Fruit fly (Drosophila melanogaster) whole organism, embryonic: ENCODE measurements around the gene Mlc1.

Experiments used
- Awh ChIP-seq: fragments of 200-800 bp; sonication (Bioruptor generic); IDR thresholded peaks from 2 replicates; pipeline ENCODE4, ENCODE4 v1.3.6; 2022; ENCODE audit warnings: missing biosample characterization, missing genetic modification characterization
- BEAF-32 ChIP-seq: fragments of 200-800 bp; sonication (Bioruptor generic); optimal IDR thresholded peaks from 3 replicates; lab custom pipeline; 2017; ENCODE audit warnings: missing biosample characterization, missing genetic modification characterization, mild to moderate bottlenecking, moderate library complexity, missing genetic modification reagents
- Bteb2 ChIP-seq: fragments of 200-800 bp; sonication (Bioruptor generic); optimal IDR thresholded peaks from 2 replicates; lab custom pipeline; 2016; ENCODE audit warnings: missing biosample characterization, missing genetic modification characterization
- CG10274 ChIP-seq: fragments of 200-800 bp; sonication (Bioruptor generic); optimal IDR thresholded peaks from 3 replicates; lab custom pipeline; 2017; ENCODE audit warnings: missing biosample characterization, mild to moderate bottlenecking, missing genetic modification characterization
- CG10462 ChIP-seq: fragments of 200-800 bp; sonication (Bioruptor generic); optimal IDR thresholded peaks from 2 replicates; lab custom pipeline; 2016; ENCODE audit warnings: missing biosample characterization, missing genetic modification characterization
- CG11696 ChIP-seq: fragments of 200-800 bp; sonication (Bioruptor generic); IDR thresholded peaks from 2 replicates; pipeline ENCODE4 v1.3.6; 2022; ENCODE audit warnings: missing biosample characterization, missing genetic modification characterization
- CG11723 ChIP-seq: fragments of 200-800 bp; sonication (Bioruptor generic); optimal IDR thresholded peaks from 2 replicates; lab custom pipeline; 2017; ENCODE audit warnings: missing biosample characterization, mild to moderate bottlenecking, missing genetic modification characterization
- CG14860 ChIP-seq: fragments of 200-800 bp; sonication (Bioruptor generic); IDR thresholded peaks from 3 replicates; pipeline ENCODE4 v1.3.6; 2022; ENCODE audit warnings: missing biosample characterization, missing genetic modification characterization; ENCODE audit not compliant: partially characterized antibody
- CG16815 ChIP-seq: fragments of 200-800 bp; sonication (Bioruptor generic); optimal IDR thresholded peaks from 3 replicates; lab custom pipeline; 2017; ENCODE audit warnings: missing biosample characterization, mild to moderate bottlenecking, missing genetic modification characterization
- CG17385 ChIP-seq: fragments of 200-800 bp; sonication (Bioruptor generic); optimal IDR thresholded peaks from 3 replicates; lab custom pipeline; 2018; ENCODE audit warnings: missing biosample characterization, mild to moderate bottlenecking, missing genetic modification characterization
- CG17612 ChIP-seq: fragments of 200-800 bp; sonication (Bioruptor generic); IDR thresholded peaks from 2 replicates; pipeline ENCODE4 v1.3.6; 2022; ENCODE audit warnings: missing biosample characterization, missing genetic modification characterization
- CG18011 ChIP-seq: fragments of 200-800 bp; sonication (Bioruptor generic); optimal IDR thresholded peaks from 2 replicates; lab custom pipeline; 2017; ENCODE audit warnings: missing biosample characterization, missing genetic modification characterization, mild to moderate bottlenecking, moderate library complexity, missing genotype
- CG18262 ChIP-seq: fragments of 200-800 bp; optimal IDR thresholded peaks from 3 replicates; lab custom pipeline; 2019; ENCODE audit warnings: missing biosample characterization, mild to moderate bottlenecking, missing genetic modification characterization, moderate library complexity
- CG2116 ChIP-seq: fragments of 200-800 bp; sonication (Bioruptor generic); optimal IDR thresholded peaks from 3 replicates; lab custom pipeline; 2018; ENCODE audit warnings: missing biosample characterization, mild to moderate bottlenecking, missing genetic modification characterization
- CG3281 ChIP-seq: fragments of 200-800 bp; sonication (Bioruptor generic); optimal IDR thresholded peaks from 3 replicates; lab custom pipeline; 2017; ENCODE audit warnings: missing biosample characterization, mild to moderate bottlenecking, missing genetic modification characterization
- CG3847 ChIP-seq: fragments of 200-800 bp; sonication (Bioruptor generic); IDR thresholded peaks from 2 replicates; pipeline ENCODE4 v1.3.6; 2022; ENCODE audit warnings: missing biosample characterization, missing genetic modification characterization
- CG4360 ChIP-seq: fragments of 200-800 bp; sonication (Bioruptor generic); IDR thresholded peaks from 2 replicates; pipeline ENCODE4 v1.3.6; 2022; ENCODE audit warnings: missing biosample characterization, missing genetic modification characterization
- CG4707 ChIP-seq: fragments of 200-800 bp; sonication (Bioruptor generic); optimal IDR thresholded peaks from 2 replicates; lab custom pipeline; 2018; ENCODE audit warnings: missing biosample characterization, mild to moderate bottlenecking, missing genetic modification characterization, moderate library complexity
- CG5953 ChIP-seq: fragments of 200-800 bp; sonication (Bioruptor generic); IDR thresholded peaks from 2 replicates; pipeline ENCODE4 v1.3.6; 2022; ENCODE audit warnings: missing biosample characterization, missing genetic modification characterization
- CG6254 ChIP-seq: fragments of 200-800 bp; sonication (Bioruptor generic); optimal IDR thresholded peaks from 3 replicates; lab custom pipeline; 2017; ENCODE audit warnings: mild to moderate bottlenecking, missing biosample characterization, missing genetic modification reagents, missing genetic modification characterization
- CG6791 ChIP-seq: fragments of 200-800 bp; sonication (Bioruptor generic); IDR thresholded peaks from 3 replicates; pipeline ENCODE4 v1.3.6; 2022; ENCODE audit warnings: missing biosample characterization, missing genetic modification characterization; ENCODE audit not compliant: partially characterized antibody
- CG7357 ChIP-seq: fragments of 200-800 bp; sonication (Bioruptor generic); IDR thresholded peaks from 3 replicates; pipeline ENCODE4 v1.3.6; 2022; ENCODE audit warnings: missing biosample characterization, missing genetic modification characterization
- CG7928 ChIP-seq: fragments of 200-800 bp; sonication (Bioruptor generic); optimal IDR thresholded peaks from 2 replicates; lab custom pipeline; 2017; ENCODE audit warnings: missing biosample characterization, mild to moderate bottlenecking, missing genetic modification characterization
- CG8944 ChIP-seq: fragments of 200-800 bp; sonication (Bioruptor generic); optimal IDR thresholded peaks from 3 replicates; lab custom pipeline; 2016; ENCODE audit warnings: missing biosample characterization, missing genetic modification characterization
- CG9215 ChIP-seq: fragments of 200-800 bp; sonication (Bioruptor generic); IDR thresholded peaks from 2 replicates; pipeline ENCODE4 v1.3.6; 2022; ENCODE audit warnings: missing biosample characterization, missing genetic modification characterization
- CG9797 ChIP-seq: fragments of 200-800 bp; sonication (Bioruptor generic); optimal IDR thresholded peaks from 3 replicates; lab custom pipeline; 2018; ENCODE audit warnings: missing biosample characterization, mild to moderate bottlenecking, missing genetic modification characterization
- Chrac-16 ChIP-seq: fragments of 200-800 bp; sonication (Bioruptor generic); optimal IDR thresholded peaks from 3 replicates; lab custom pipeline; 2016; ENCODE audit warnings: missing biosample characterization, missing genetic modification characterization
- CkIIα-i1 ChIP-seq: fragments of 200-800 bp; sonication (Bioruptor generic); IDR thresholded peaks from 2 replicates; pipeline ENCODE4 v1.3.6; 2022; ENCODE audit warnings: missing biosample characterization, missing genetic modification characterization
- E2f1 ChIP-seq: fragments of 200-800 bp; sonication (Bioruptor generic); IDR thresholded peaks from 2 replicates; pipeline ENCODE4 v1.3.6; 2022; ENCODE audit warnings: missing biosample characterization, missing genetic modification characterization
- HLH3B ChIP-seq: fragments of 200-800 bp; sonication (Bioruptor generic); IDR thresholded peaks from 2 replicates; pipeline ENCODE4 v1.3.6; 2022; ENCODE audit warnings: missing biosample characterization, missing genetic modification characterization
- Mrtf ChIP-seq: fragments of 200-800 bp; sonication (Bioruptor generic); IDR thresholded peaks from 3 replicates; pipeline ENCODE4 v1.3.6; 2022; ENCODE audit warnings: missing biosample characterization, missing genetic modification characterization
- Myb ChIP-seq: fragments of 200-800 bp; sonication (Bioruptor generic); optimal IDR thresholded peaks from 2 replicates; lab custom pipeline; 2016; ENCODE audit warnings: missing biosample characterization, missing genetic modification characterization
- NK7.1 ChIP-seq: fragments of 200-800 bp; sonication (Bioruptor generic); optimal IDR thresholded peaks from 3 replicates; lab custom pipeline; 2016; ENCODE audit warnings: missing biosample characterization, missing genetic modification characterization
- Tbp ChIP-seq: fragments of >200 bp; optimal IDR thresholded peaks from 2 replicates; lab custom pipeline; 2018; ENCODE audit warnings: missing biosample characterization, missing genetic modification characterization
- Trl ChIP-seq, 3 experiments: fragments of >200 bp in 2 of 3; fragments of 200-800 bp in 1 of 3; sonication (Bioruptor generic) in 1 of 3; optimal IDR thresholded peaks; 2 replicates in 1 of 3; 3 replicates in 2 of 3; lab custom pipeline; 2016 to 2017; ENCODE audit warnings: missing biosample characterization in 1 of 3, missing genetic modification characterization in 1 of 3
- al ChIP-seq: fragments of 200-800 bp; sonication (Bioruptor generic); IDR thresholded peaks from 2 replicates; pipeline ENCODE4 v1.3.6; 2022; ENCODE audit warnings: missing biosample characterization, missing genetic modification characterization
- ap ChIP-seq: fragments of 200-800 bp; sonication (Bioruptor generic); IDR thresholded peaks from 2 replicates; pipeline ENCODE4 v1.3.6; 2022; ENCODE audit warnings: missing biosample characterization, missing genetic modification characterization
- ase ChIP-seq: fragments of 200-800 bp; sonication (Bioruptor generic); IDR thresholded peaks from 3 replicates; pipeline ENCODE4 v1.3.6; 2022; ENCODE audit warnings: missing biosample characterization, missing genetic modification characterization
- cwo ChIP-seq: fragments of 200-800 bp; sonication (Bioruptor generic); optimal IDR thresholded peaks from 3 replicates; lab custom pipeline; 2017; ENCODE audit warnings: missing biosample characterization, missing genetic modification characterization, mild to moderate bottlenecking, moderate library complexity, missing genetic modification reagents
- ham ChIP-seq: fragments of 200-800 bp; sonication (Bioruptor generic); IDR thresholded peaks from 2 replicates; pipeline ENCODE4 v1.3.6; 2022; ENCODE audit warnings: missing biosample characterization, missing genetic modification characterization
- lbe ChIP-seq: fragments of 200-800 bp; sonication (Bioruptor generic); optimal IDR thresholded peaks from 2 replicates; lab custom pipeline; 2016; ENCODE audit warnings: missing biosample characterization, mild to moderate bottlenecking, missing genetic modification characterization
- lola ChIP-seq, 3 experiments: fragments of >200 bp in 2 of 3; fragments of 200-800 bp in 1 of 3; sonication (Bioruptor generic) in 1 of 3; optimal IDR thresholded peaks; 2 replicates each; lab custom pipeline; 2017 to 2019; ENCODE audit warnings: missing biosample characterization in 3 of 3, missing genetic modification characterization in 3 of 3, mild to moderate bottlenecking in 1 of 3, moderate library complexity in 1 of 3
- mam ChIP-seq: fragments of 200-800 bp; sonication (Bioruptor generic); optimal IDR thresholded peaks from 3 replicates; lab custom pipeline; 2016; ENCODE audit warnings: missing biosample characterization, missing genetic modification characterization
- run ChIP-seq: fragments of 200-800 bp; sonication (Bioruptor generic); optimal IDR thresholded peaks from 3 replicates; lab custom pipeline; 2018; ENCODE audit warnings: missing biosample characterization, mild to moderate bottlenecking, missing genetic modification characterization
- scrt ChIP-seq: fragments of 200-800 bp; sonication (Bioruptor generic); optimal IDR thresholded peaks from 2 replicates; lab custom pipeline; 2018; ENCODE audit warnings: missing biosample characterization, mild to moderate bottlenecking, missing genetic modification characterization, moderate library complexity
- slbo ChIP-seq: fragments of 200-800 bp; sonication (Bioruptor generic); IDR thresholded peaks from 2 replicates; pipeline ENCODE4 v1.3.6; 2022; ENCODE audit warnings: missing biosample characterization, missing genetic modification characterization
- sob ChIP-seq: fragments of 200-800 bp; sonication (Bioruptor generic); IDR thresholded peaks from 2 replicates; pipeline ENCODE4 v1.3.6; 2022; ENCODE audit warnings: missing biosample characterization, missing genetic modification characterization
- sqz ChIP-seq: fragments of 200-800 bp; sonication (Bioruptor generic); optimal IDR thresholded peaks from 3 replicates; lab custom pipeline; 2018; ENCODE audit warnings: missing biosample characterization, mild to moderate bottlenecking, missing genetic modification characterization
- zfh1 ChIP-seq: fragments of 200-800 bp; sonication (Bioruptor generic); IDR thresholded peaks from 3 replicates; pipeline ENCODE4 v1.3.6; 2022; ENCODE audit warnings: missing biosample characterization, missing genetic modification characterization

The Mlc1 gene

dm6 chr3R:27706581-27707181 lies 46.7 kb upstream of the Mlc1 start, which contains the start of the genes CROT and CG12877 (continued):
- TF ChIP-seq sob (GFP tag; lab: Robert Waterston, UW) (peak; percentile 68), CG9215 (peak; percentile 77), CG4360 (no peak), sqz (GFP tag; lab: Kevin White, UChicago) (no peak), Tbp (no peak), CG8944 (GFP tag; lab: Kevin White, UChicago) (peak; percentile 17), E2f1 (GFP tag; lab: Robert Waterston, UW) (peak; percentile 47; the same call in 1 of the 2 replicates), scrt (peak; percentile 65), CG2116 (GFP tag; lab: Kevin White, UChicago) (peak; percentile 90), Awh (GFP tag; lab: Robert Waterston, UW) (peak; percentile 66; the same call in 1 of the 2 replicates), Mrtf (GFP tag; lab: Robert Waterston, UW) (peak; percentile 59; the same call in 2 of the 3 replicates), slbo (GFP tag; lab: Robert Waterston, UW) (peak; percentile 89), CG7928 (peak; percentile 16), CG17612 (no peak), CG11723 (GFP tag; lab: Kevin White, UChicago) (peak; percentile 53), CG10274 (GFP tag; lab: Kevin White, UChicago) (peak; percentile 49), lbe (peak; percentile 71), NK7.1 (GFP tag; lab: Kevin White, UChicago) (no peak), ase (GFP tag; lab: Robert Waterston, UW) (peak; percentile 63; the same call in 1 of the 3 replicates), Chrac-16 (GFP tag; lab: Kevin White, UChicago) (peak; percentile 77), CG3847 (peak; percentile 86), run (tag; lab: Kevin White, UChicago) (peak; percentile 24), CG14860 (GFP tag; lab: Robert Waterston, UW) (no peak), CG18011 (GFP tag; lab: Kevin White, UChicago) (peak; percentile 76), ham (GFP tag; lab: Robert Waterston, UW) (no peak), CG17385 (GFP tag; lab: Kevin White, UChicago) (peak; percentile 65), CG11696 (GFP tag; lab: Robert Waterston, UW) (no peak), CG9797 (GFP tag; lab: Kevin White, UChicago) (peak; percentile 35), CG7357 (GFP tag; lab: Robert Waterston, UW) (peak; percentile 57), HLH3B (GFP tag; lab: Robert Waterston, UW) (peak; percentile 63; the same call in 1 of the 2 replicates), Trl (optimal IDR thresholded peaks at IDR 0.05; lab: Kevin White, UChicago) (no peak), Trl (GFP tag; optimal IDR thresholded peaks at IDR 0.05; lab: Kevin White, UChicago) (peak; percentile 45), Myb (GFP tag; lab: Kevin White, UChicago) (peak; percentile 28), mam (GFP tag; lab: Kevin White, UChicago) (peak; percentile 49), zfh1 (peak; percentile 76), lola (GFP tag; optimal IDR thresholded peaks at IDR 0.05; lab: Kevin White, UChicago) (peak in 1 of 3 experiments; percentile 88), CG4707 (GFP tag; lab: Kevin White, UChicago) (no peak), CG3281 (peak; percentile 75), ap (peak; percentile 68), cwo (GFP tag; lab: Kevin White, UChicago) (peak; percentile 46), CG10462 (GFP tag; lab: Kevin White, UChicago) (peak; percentile 98), CG18262 (tag; lab: Kevin White, UChicago) (peak; percentile 99), CkIIα-i1 (GFP tag; lab: Robert Waterston, UW) (no peak), CG16815 (GFP tag; lab: Kevin White, UChicago) (peak; percentile 73), CG6791 (GFP tag; lab: Robert Waterston, UW) (no peak), CG5953 (GFP tag; lab: Robert Waterston, UW) (peak; percentile 44), al (GFP tag; lab: Robert Waterston, UW) (peak; percentile 73; the same call in 1 of the 2 replicates), CG6254 (GFP tag; lab: Kevin White, UChicago) (no peak), Bteb2 (peak; percentile 36), BEAF-32 (GFP tag; lab: Kevin White, UChicago) (peak; percentile 62)
